Comparison of ENCODE assay signal across 1 fruit fly cellular context in the genomic region with DNA sequence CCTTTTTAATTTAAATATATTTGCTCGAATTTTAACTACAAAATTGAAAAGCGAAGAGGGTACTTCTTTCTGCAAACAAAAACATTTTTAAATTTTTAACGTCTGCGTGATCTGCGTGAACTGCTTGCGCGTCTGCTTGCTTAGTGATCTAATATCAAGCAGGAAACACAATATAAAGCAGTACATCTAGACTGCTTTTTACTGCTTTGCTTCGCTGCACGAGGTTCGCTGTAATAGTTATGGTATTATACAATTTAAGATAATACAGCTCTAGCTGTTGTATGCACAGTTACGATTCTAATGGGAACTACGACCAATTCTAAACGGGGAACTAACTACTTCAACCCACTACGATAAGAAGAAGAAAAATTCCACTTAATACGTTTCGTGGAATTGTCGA.
TF ChIP-seq lines count a peak whose summit lies in the region.

No protein-coding gene starts in this region.

TF ChIP-seq in whole organism, embryonic, 481 proteins besides CTCF, POLR2A, EP300 and RAD21 (continued from another document):
- TF ChIP-seq knrl (GFP tag; IDR thresholded peaks at IDR 0.05; lab: Robert Waterston, UW; ENCODE audit: partially characterized antibody) (peak; percentile 73; the same call in 2 of the 3 replicates), Meics (GFP tag; optimal IDR thresholded peaks at IDR 0.05; lab: Kevin White, UChicago) (no peak), salm (tag; optimal IDR thresholded peaks at IDR 0.05; lab: Kevin White, UChicago) (no peak), exex (tag; optimal IDR thresholded peaks at IDR 0.05; lab: Kevin White, UChicago) (no peak), CG12769 (tag; optimal IDR thresholded peaks at IDR 0.05; lab: Kevin White, UChicago) (peak; percentile 22), CG42726 (GFP tag; IDR thresholded peaks at IDR 0.05; lab: Robert Waterston, UW; ENCODE audit: partially characterized antibody) (peak; percentile 78; the same call in 1 of the 2 replicates), sob (GFP tag; IDR thresholded peaks at IDR 0.05; lab: Robert Waterston, UW) (0 out of 2 replicates have a peak, but pooled peaks have one; percentile 20), ato (GFP tag; IDR thresholded peaks at IDR 0.05; lab: Robert Waterston, UW; ENCODE audit: partially characterized antibody) (0 out of 2 replicates have a peak, but pooled peaks have one; percentile 10), nmo (GFP tag; optimal IDR thresholded peaks at IDR 0.05; lab: Kevin White, UChicago) (peak; percentile 63), CG3847 (GFP tag; IDR thresholded peaks at IDR 0.05; lab: Robert Waterston, UW) (0 out of 2 replicates have a peak, but pooled peaks have one; percentile 14), CG33213 (GFP tag; optimal IDR thresholded peaks at IDR 0.05; lab: Kevin White, UChicago) (peak; percentile 13), gt (GFP tag; IDR thresholded peaks at IDR 0.05; lab: Robert Waterston, UW) (peak; percentile 68), zen (tag; optimal IDR thresholded peaks at IDR 0.05; lab: Kevin White, UChicago) (peak; percentile 51), CG11560 (tag; IDR thresholded peaks at IDR 0.05; lab: Robert Waterston, UW) (no peak), Eip74EF (GFP tag; optimal IDR thresholded peaks at IDR 0.05; lab: Kevin White, UChicago) (peak in 1 of 2 experiments; percentile 97), dpn (GFP tag; optimal IDR thresholded peaks at IDR 0.05; lab: Kevin White, UChicago) (peak in 1 of 2 experiments; percentile 29), CG18599 (GFP tag; optimal IDR thresholded peaks at IDR 0.05; lab: Kevin White, UChicago) (no peak), hkb (optimal IDR thresholded peaks at IDR 0.05; lab: Kevin White, UChicago) (peak; percentile 98), hkb (GFP tag; IDR thresholded peaks at IDR 0.05; lab: Robert Waterston, UW) (no peak), Deaf1 (tag; optimal IDR thresholded peaks at IDR 0.05; lab: Kevin White, UChicago) (no peak), CG13296 (GFP tag; optimal IDR thresholded peaks at IDR 0.05; lab: Kevin White, UChicago) (no peak), D19B (GFP tag; optimal IDR thresholded peaks at IDR 0.05; lab: Kevin White, UChicago) (no peak), CG2199 (GFP tag; IDR thresholded peaks at IDR 0.05; lab: Robert Waterston, UW) (peak; percentile 80; the same call in 2 of the 3 replicates), Opbp (GFP tag; IDR thresholded peaks at IDR 0.05; lab: Robert Waterston, UW; ENCODE audit: partially characterized antibody) (peak; percentile 48; the same call in 1 of the 3 replicates), slbo (GFP tag; IDR thresholded peaks at IDR 0.05; lab: Robert Waterston, UW) (0 out of 2 replicates have a peak, but pooled peaks have one; percentile 11), trem (tag; optimal IDR thresholded peaks at IDR 0.05; lab: Kevin White, UChicago) (peak; percentile 30), Ets65A (GFP tag; lab: Kevin White, UChicago) (peak; percentile 91), mirr (GFP tag; optimal IDR thresholded peaks at IDR 0.05; lab: Kevin White, UChicago) (no peak), phol (tag; optimal IDR thresholded peaks at IDR 0.05; lab: Kevin White, UChicago) (peak; percentile 35), CG11085 (GFP tag; IDR thresholded peaks at IDR 0.05; lab: Robert Waterston, UW) (0 out of 2 replicates have a peak, but pooled peaks have one; percentile 18), Myb (GFP tag; optimal IDR thresholded peaks at IDR 0.05; lab: Kevin White, UChicago) (peak; percentile 100), sens-2 (GFP tag; IDR thresholded peaks at IDR 0.05; lab: Robert Waterston, UW) (no peak), Dfd (GFP tag; optimal IDR thresholded peaks at IDR 0.05; lab: Kevin White, UChicago) (peak in 1 of 2 experiments; percentile 99), Hr78 (GFP tag; optimal IDR thresholded peaks at IDR 0.05; lab: Kevin White, UChicago) (peak in 1 of 2 experiments; percentile 66), CG18476 (GFP tag; optimal IDR thresholded peaks at IDR 0.05; lab: Kevin White, UChicago) (peak; percentile 100), mam (GFP tag; optimal IDR thresholded peaks at IDR 0.05; lab: Kevin White, UChicago) (peak; percentile 19), ssp (GFP tag; IDR thresholded peaks at IDR 0.05; lab: Robert Waterston, UW) (peak; percentile 20; the same call in 1 of the 2 replicates), CG8290 (GFP tag; optimal IDR thresholded peaks at IDR 0.05; lab: Kevin White, UChicago) (peak; percentile 96), CG8290 (tag; optimal IDR thresholded peaks at IDR 0.05; lab: Kevin White, UChicago) (peak; percentile 83 to 86), CG6791 (GFP tag; IDR thresholded peaks at IDR 0.05; lab: Robert Waterston, UW; ENCODE audit: partially characterized antibody) (peak; percentile 26; the same call in 1 of the 3 replicates), Sry-δ (GFP tag; optimal IDR thresholded peaks at IDR 0.05; lab: Kevin White, UChicago) (peak; percentile 5), Six4 (GFP tag; optimal IDR thresholded peaks at IDR 0.05; lab: Kevin White, UChicago) (no peak), TFAM (GFP tag; optimal IDR thresholded peaks at IDR 0.05; lab: Kevin White, UChicago) (no peak), onecut (GFP tag; IDR thresholded peaks at IDR 0.05; lab: Robert Waterston, UW) (no peak), CG13624 (GFP tag; optimal IDR thresholded peaks at IDR 0.05; lab: Kevin White, UChicago) (peak; percentile 13), CkIIα-i1 (GFP tag; IDR thresholded peaks at IDR 0.05; lab: Robert Waterston, UW) (no peak), CG11695 (GFP tag; IDR thresholded peaks at IDR 0.05; lab: Robert Waterston, UW) (no peak), row (GFP tag; IDR thresholded peaks at IDR 0.05; lab: Robert Waterston, UW) (0 out of 3 replicates have a peak, but pooled peaks have one; percentile 11), HmgD (GFP tag; optimal IDR thresholded peaks at IDR 0.05; lab: Kevin White, UChicago) (peak; percentile 52), B-H2 (GFP tag; optimal IDR thresholded peaks at IDR 0.05; lab: Kevin White, UChicago) (no peak), gem (tag; optimal IDR thresholded peaks at IDR 0.05; lab: Kevin White, UChicago) (peak; percentile 5), Trl (optimal IDR thresholded peaks at IDR 0.05; lab: Kevin White, UChicago) (peak in 1 of 2 experiments; percentile 7), Trl (GFP tag; optimal IDR thresholded peaks at IDR 0.05; lab: Kevin White, UChicago) (no peak), CG9817 (tag; optimal IDR thresholded peaks at IDR 0.05; lab: Kevin White, UChicago) (peak; percentile 12), Rfx (GFP tag; IDR thresholded peaks at IDR 0.05; lab: Robert Waterston, UW) (peak; percentile 50), insv (GFP tag; optimal IDR thresholded peaks at IDR 0.05; lab: Kevin White, UChicago) (peak in 1 of 2 experiments; percentile 90), tgo (GFP tag; IDR thresholded peaks at IDR 0.05; lab: Robert Waterston, UW) (peak; percentile 33; the same call in 2 of the 3 replicates), chif (GFP tag; optimal IDR thresholded peaks at IDR 0.05; lab: Kevin White, UChicago) (peak in 1 of 2 experiments; percentile 43), lola (GFP tag; optimal IDR thresholded peaks at IDR 0.05; lab: Kevin White, UChicago) (peak in 1 of 3 experiments; percentile 69), CG9797 (GFP tag; optimal IDR thresholded peaks at IDR 0.05; lab: Kevin White, UChicago) (no peak), gcm2 (GFP tag; optimal IDR thresholded peaks at IDR 0.05; lab: Kevin White, UChicago) (no peak), CG30403 (GFP tag; optimal IDR thresholded peaks at IDR 0.05; lab: Kevin White, UChicago) (no peak), Bgb (GFP tag; IDR thresholded peaks at IDR 0.05; lab: Robert Waterston, UW; ENCODE audit: partially characterized antibody) (peak; percentile 41; the same call in 1 of the 2 replicates), Pdp1 (GFP tag; optimal IDR thresholded peaks at IDR 0.05; lab: Kevin White, UChicago) (peak in 1 of 2 experiments; percentile 95), E2f2 (GFP tag; IDR thresholded peaks at IDR 0.05; lab: Robert Waterston, UW) (no peak), Dp (GFP tag; optimal IDR thresholded peaks at IDR 0.05; lab: Kevin White, UChicago) (peak; percentile 27), amos (GFP tag; IDR thresholded peaks at IDR 0.05; lab: Robert Waterston, UW; ENCODE audit: partially characterized antibody) (peak; percentile 37; the same call in 1 of the 2 replicates), Bdp1 (GFP tag; optimal IDR thresholded peaks at IDR 0.05; lab: Kevin White, UChicago) (peak; percentile 90), Abd-B (GFP tag; optimal IDR thresholded peaks at IDR 0.05; lab: Kevin White, UChicago) (peak; percentile 70), Lhr (GFP tag; optimal IDR thresholded peaks at IDR 0.05; lab: Kevin White, UChicago) (peak; percentile 84), Stat92E (GFP tag; optimal IDR thresholded peaks at IDR 0.05; lab: Kevin White, UChicago) (peak in 2 of 3 experiments; percentile 31 to 67), CG2712 (tag; optimal IDR thresholded peaks at IDR 0.05; lab: Kevin White, UChicago) (peak; percentile 18), CG11696 (GFP tag; IDR thresholded peaks at IDR 0.05; lab: Robert Waterston, UW) (no peak), CG9609 (GFP tag; optimal IDR thresholded peaks at IDR 0.05; lab: Kevin White, UChicago) (peak; percentile 15), Chrac-16 (GFP tag; optimal IDR thresholded peaks at IDR 0.05; lab: Kevin White, UChicago) (peak; percentile 35), Med (GFP tag; lab: Kevin White, UChicago) (peak; percentile 84), CoRest (tag; optimal IDR thresholded peaks at IDR 0.05; lab: Kevin White, UChicago) (peak; percentile 63), CG6654 (GFP tag; optimal IDR thresholded peaks at IDR 0.05; lab: Kevin White, UChicago) (no peak), jumu (GFP tag; optimal IDR thresholded peaks at IDR 0.05; lab: Kevin White, UChicago) (peak; percentile 22), CG8478 (optimal IDR thresholded peaks at IDR 0.05; lab: Kevin White, UChicago) (peak; percentile 94), HmgZ (tag; optimal IDR thresholded peaks at IDR 0.05; lab: Kevin White, UChicago) (peak; percentile 46), CG9876 (GFP tag; optimal IDR thresholded peaks at IDR 0.05; lab: Kevin White, UChicago) (no peak), lab (GFP tag; optimal IDR thresholded peaks at IDR 0.05; lab: Kevin White, UChicago) (no peak), pnt (GFP tag; optimal IDR thresholded peaks at IDR 0.05; lab: Kevin White, UChicago) (peak; percentile 20), CG1603 (tag; optimal IDR thresholded peaks at IDR 0.05; lab: Kevin White, UChicago) (peak; percentile 50), sens (GFP tag; lab: Kevin White, UChicago) (peak; percentile 64), chinmo (GFP tag; IDR thresholded peaks at IDR 0.05; lab: Robert Waterston, UW; ENCODE audit: partially characterized antibody) (peak; percentile 87; the same call in 2 of the 4 replicates), yki (optimal IDR thresholded peaks at IDR 0.05; lab: Kevin White, UChicago) (peak; percentile 71)
